Fruit fly (Drosophila melanogaster) whole organism, embryonic: ENCODE measurements around the gene CG42553.

Experiments
- Antp ChIP-seq: fragments of 200-800 bp; sonication (Bioruptor generic); optimal IDR thresholded peaks from 3 replicates; lab custom pipeline; 2016; ENCODE audit warnings: missing biosample characterization, missing genetic modification characterization
- Asciz ChIP-seq: fragments of 200-800 bp; sonication (Bioruptor generic); optimal IDR thresholded peaks from 2 replicates; lab custom pipeline; 2017; ENCODE audit warnings: missing biosample characterization, mild to moderate bottlenecking, missing genetic modification characterization, missing genetic modification reagents
- Atf-2 ChIP-seq: fragments of 200-800 bp; sonication (Bioruptor generic); optimal IDR thresholded peaks from 2 replicates; lab custom pipeline; 2016; ENCODE audit warnings: missing biosample characterization, missing genetic modification characterization
- Awh ChIP-seq: fragments of 200-800 bp; sonication (Bioruptor generic); IDR thresholded peaks from 2 replicates; pipeline ENCODE4, ENCODE4 v1.3.6; 2022; ENCODE audit warnings: missing biosample characterization, missing genetic modification characterization
- Blimp-1 ChIP-seq: fragments of 200-800 bp; sonication (Bioruptor generic); optimal IDR thresholded peaks from 3 replicates; lab custom pipeline; 2018; ENCODE audit warnings: missing biosample characterization, missing genetic modification characterization, mild to moderate bottlenecking, moderate library complexity, missing genetic modification reagents
- CG1024 ChIP-seq: fragments of 200-800 bp; sonication (Bioruptor generic); IDR thresholded peaks from 2 replicates; pipeline ENCODE4 v1.3.6; 2022; ENCODE audit warnings: missing biosample characterization, missing genetic modification characterization
- CG10431 ChIP-seq: fragments of 200-800 bp; sonication (Bioruptor generic); optimal IDR thresholded peaks from 3 replicates; lab custom pipeline; 2018; ENCODE audit warnings: missing biosample characterization, mild to moderate bottlenecking, missing genetic modification characterization
- CG12391 ChIP-seq: fragments of 200-800 bp; sonication (Bioruptor generic); optimal IDR thresholded peaks from 3 replicates; lab custom pipeline; 2018; ENCODE audit warnings: missing biosample characterization, mild to moderate bottlenecking, missing genetic modification characterization, moderate library complexity
- CG14667 ChIP-seq: fragments of 200-800 bp; sonication (Bioruptor generic); IDR thresholded peaks from 2 replicates; pipeline ENCODE4 v1.3.6; 2022; ENCODE audit warnings: missing biosample characterization, missing genetic modification characterization
- CG17385 ChIP-seq: fragments of 200-800 bp; sonication (Bioruptor generic); optimal IDR thresholded peaks from 3 replicates; lab custom pipeline; 2018; ENCODE audit warnings: missing biosample characterization, mild to moderate bottlenecking, missing genetic modification characterization
- CG18476 ChIP-seq: fragments of 200-800 bp; sonication (Bioruptor generic); optimal IDR thresholded peaks from 2 replicates; lab custom pipeline; 2016; ENCODE audit warnings: missing biosample characterization, mild to moderate bottlenecking, missing genetic modification characterization
- CG2712 ChIP-seq: fragments of 200-800 bp; optimal IDR thresholded peaks from 3 replicates; lab custom pipeline; 2019; ENCODE audit warnings: missing biosample characterization, mild to moderate bottlenecking, missing genetic modification characterization, moderate library complexity
- CG3163 ChIP-seq: fragments of 200-800 bp; sonication (Bioruptor generic); optimal IDR thresholded peaks from 3 replicates; lab custom pipeline; 2016; ENCODE audit warnings: missing biosample characterization, missing genetic modification characterization
- CG32772 ChIP-seq: fragments of 200-800 bp; sonication (Bioruptor generic); IDR thresholded peaks from 2 replicates; pipeline ENCODE4 v1.3.6; 2022; ENCODE audit warnings: missing biosample characterization, missing genetic modification characterization
- CG5245 ChIP-seq: fragments of 200-800 bp; sonication (Bioruptor generic); optimal IDR thresholded peaks from 3 replicates; lab custom pipeline; 2016; ENCODE audit warnings: missing biosample characterization, missing genetic modification characterization
- CG6689 ChIP-seq: fragments of 200-800 bp; sonication (Bioruptor generic); IDR thresholded peaks from 2 replicates; pipeline ENCODE4 v1.3.6; 2022; ENCODE audit warnings: missing biosample characterization, missing genetic modification characterization
- CG8290 ChIP-seq, 3 experiments: fragments of 200-800 bp; sonication (Bioruptor generic); optimal IDR thresholded peaks; 2 replicates each; lab custom pipeline; 2016 to 2019; ENCODE audit warnings: missing biosample characterization in 3 of 3, missing genetic modification characterization in 3 of 3, mild to moderate bottlenecking in 2 of 3, moderate library complexity in 1 of 3
- CG9797 ChIP-seq: fragments of 200-800 bp; sonication (Bioruptor generic); optimal IDR thresholded peaks from 3 replicates; lab custom pipeline; 2018; ENCODE audit warnings: missing biosample characterization, mild to moderate bottlenecking, missing genetic modification characterization
- CkIIα-i1 ChIP-seq: fragments of 200-800 bp; sonication (Bioruptor generic); IDR thresholded peaks from 2 replicates; pipeline ENCODE4 v1.3.6; 2022; ENCODE audit warnings: missing biosample characterization, missing genetic modification characterization
- D19A ChIP-seq: fragments of 200-800 bp; optimal IDR thresholded peaks from 3 replicates; lab custom pipeline; 2019; ENCODE audit warnings: missing biosample characterization, mild to moderate bottlenecking, missing genetic modification characterization, moderate library complexity
- Dad ChIP-seq: fragments of 200-800 bp; sonication (Bioruptor generic); optimal IDR thresholded peaks from 3 replicates; lab custom pipeline; 2016; ENCODE audit warnings: missing biosample characterization, missing genetic modification characterization
- Dfd ChIP-seq, 2 experiments: fragments of >200 bp; optimal IDR thresholded peaks; 2 replicates each; lab custom pipeline; 2017; ENCODE audit warnings: missing biosample characterization in 2 of 2, missing genetic modification characterization in 2 of 2
- Eip74EF ChIP-seq, 2 experiments: fragments of 200-800 bp in 1 of 2; fragments of >200 bp in 1 of 2; sonication (Bioruptor generic) in 1 of 2; optimal IDR thresholded peaks; 2 replicates each; lab custom pipeline; 2017 to 2019; ENCODE audit warnings: missing biosample characterization in 2 of 2, missing genetic modification characterization in 2 of 2, mild to moderate bottlenecking in 1 of 2, moderate library complexity in 1 of 2
- Ets97D ChIP-seq: fragments of 200-800 bp; sonication (Bioruptor generic); optimal IDR thresholded peaks from 3 replicates; lab custom pipeline; 2016; ENCODE audit warnings: missing biosample characterization, missing genetic modification characterization
- Hmr ChIP-seq: fragments of 200-800 bp; sonication (Bioruptor generic); optimal IDR thresholded peaks from 3 replicates; lab custom pipeline; 2017; ENCODE audit warnings: mild to moderate bottlenecking, missing biosample characterization, missing genetic modification reagents, missing genetic modification characterization
- Hr39 ChIP-seq: fragments of >200 bp; optimal IDR thresholded peaks from 2 replicates; lab custom pipeline; 2017
- Nf-YB ChIP-seq: fragments of 200-800 bp; sonication (Bioruptor generic); optimal IDR thresholded peaks from 3 replicates; lab custom pipeline; 2019; ENCODE audit warnings: missing biosample characterization, mild to moderate bottlenecking, missing genetic modification characterization, moderate library complexity
- Oaz ChIP-seq: fragments of 200-800 bp; sonication (Bioruptor generic); IDR thresholded peaks from 2 replicates; pipeline ENCODE4 v1.3.6; 2022; ENCODE audit warnings: missing biosample characterization, missing genetic modification characterization
- Ravus ChIP-seq: fragments of 200-800 bp; sonication (Bioruptor generic); IDR thresholded peaks from 2 replicates; pipeline ENCODE4 v1.3.6; 2022; ENCODE audit warnings: missing biosample characterization, missing genetic modification characterization
- Sin3A ChIP-seq: fragments of >200 bp; optimal IDR thresholded peaks from 2 replicates; lab custom pipeline; 2018
- Ssrp ChIP-seq: fragments of 200-800 bp; sonication (Bioruptor generic); optimal IDR thresholded peaks from 2 replicates; lab custom pipeline; 2018; ENCODE audit warnings: missing biosample characterization, mild to moderate bottlenecking, missing genetic modification characterization, moderate library complexity
- Trl ChIP-seq, 3 experiments: fragments of >200 bp in 2 of 3; fragments of 200-800 bp in 1 of 3; sonication (Bioruptor generic) in 1 of 3; optimal IDR thresholded peaks; 2 replicates in 1 of 3; 3 replicates in 2 of 3; lab custom pipeline; 2016 to 2017; ENCODE audit warnings: missing biosample characterization in 1 of 3, missing genetic modification characterization in 1 of 3
- Xbp1 ChIP-seq: fragments of 200-800 bp; sonication (Bioruptor generic); optimal IDR thresholded peaks from 3 replicates; lab custom pipeline; 2016; ENCODE audit warnings: missing biosample characterization, mild to moderate bottlenecking, missing genetic modification characterization
- abd-A ChIP-seq: fragments of 200-800 bp; sonication (Bioruptor generic); optimal IDR thresholded peaks from 3 replicates; lab custom pipeline; 2019; ENCODE audit warnings: missing biosample characterization, mild to moderate bottlenecking, missing genetic modification characterization, moderate library complexity
- ase ChIP-seq: fragments of 200-800 bp; sonication (Bioruptor generic); IDR thresholded peaks from 3 replicates; pipeline ENCODE4 v1.3.6; 2022; ENCODE audit warnings: missing biosample characterization, missing genetic modification characterization
- br ChIP-seq: fragments of >200 bp; optimal IDR thresholded peaks from 2 replicates; lab custom pipeline; 2017
- crc ChIP-seq: fragments of 200-800 bp; sonication (Bioruptor generic); optimal IDR thresholded peaks from 2 replicates; lab custom pipeline; 2016; ENCODE audit warnings: missing biosample characterization, missing genetic modification characterization
- crp ChIP-seq, 2 experiments: fragments of 200-800 bp; sonication (Bioruptor generic); optimal IDR thresholded peaks; 2 replicates in 1 of 2; 3 replicates in 1 of 2; lab custom pipeline; 2017; ENCODE audit warnings: missing biosample characterization in 2 of 2, missing genetic modification characterization in 2 of 2, mild to moderate bottlenecking in 1 of 2, moderate library complexity in 1 of 2
- cwo ChIP-seq: fragments of 200-800 bp; sonication (Bioruptor generic); optimal IDR thresholded peaks from 3 replicates; lab custom pipeline; 2017; ENCODE audit warnings: missing biosample characterization, missing genetic modification characterization, mild to moderate bottlenecking, moderate library complexity, missing genetic modification reagents
- dysf ChIP-seq: fragments of 200-800 bp; sonication (Bioruptor generic); IDR thresholded peaks from 3 replicates; pipeline ENCODE4 v1.3.6; 2022; ENCODE audit warnings: missing biosample characterization, missing genetic modification characterization
- gt ChIP-seq: fragments of 200-800 bp; sonication (Bioruptor generic); IDR thresholded peaks from 2 replicates; pipeline ENCODE4 v1.3.6; 2022; ENCODE audit warnings: missing biosample characterization, missing genetic modification characterization
- jumu ChIP-seq: fragments of 200-800 bp; sonication (Bioruptor generic); optimal IDR thresholded peaks from 3 replicates; lab custom pipeline; 2016; ENCODE audit warnings: missing biosample characterization, missing genetic modification characterization
- ken ChIP-seq: fragments of 200-800 bp; sonication (Bioruptor generic); IDR thresholded peaks from 3 replicates; pipeline ENCODE4 v1.3.6; 2022; ENCODE audit warnings: missing biosample characterization, missing genetic modification characterization
- kni ChIP-seq: fragments of 200-800 bp; sonication (Bioruptor generic); optimal IDR thresholded peaks from 3 replicates; lab custom pipeline; 2017; ENCODE audit warnings: mild to moderate bottlenecking, missing biosample characterization, missing genetic modification reagents, missing genetic modification characterization
- salm ChIP-seq: fragments of 200-800 bp; sonication (Bioruptor generic); optimal IDR thresholded peaks from 2 replicates; lab custom pipeline; 2018; ENCODE audit warnings: missing biosample characterization, mild to moderate bottlenecking, missing genetic modification characterization
- schlank ChIP-seq: fragments of 200-800 bp; sonication (Bioruptor generic); optimal IDR thresholded peaks from 2 replicates; lab custom pipeline; 2018; ENCODE audit warnings: missing biosample characterization, mild to moderate bottlenecking, missing genetic modification characterization
- sens ChIP-seq: fragments of 200-800 bp; sonication (Bioruptor generic); peaks from one replicate; lab custom pipeline; 2016; ENCODE audit warnings: missing biosample characterization, missing genetic modification characterization
- tin ChIP-seq: fragments of 200-800 bp; sonication (Bioruptor generic); optimal IDR thresholded peaks from 3 replicates; lab custom pipeline; 2016; ENCODE audit warnings: missing biosample characterization, missing genetic modification characterization
- tna ChIP-seq: fragments of 200-800 bp; sonication (Bioruptor generic); IDR thresholded peaks from 2 replicates; pipeline ENCODE4 v1.3.6; 2022; ENCODE audit warnings: missing biosample characterization, missing genetic modification characterization; ENCODE audit not compliant: partially characterized antibody
- tx ChIP-seq: fragments of 200-800 bp; sonication (Bioruptor generic); optimal IDR thresholded peaks from 2 replicates; lab custom pipeline; 2016; ENCODE audit warnings: missing biosample characterization, missing genetic modification characterization

The CG42553 gene

DNA sequence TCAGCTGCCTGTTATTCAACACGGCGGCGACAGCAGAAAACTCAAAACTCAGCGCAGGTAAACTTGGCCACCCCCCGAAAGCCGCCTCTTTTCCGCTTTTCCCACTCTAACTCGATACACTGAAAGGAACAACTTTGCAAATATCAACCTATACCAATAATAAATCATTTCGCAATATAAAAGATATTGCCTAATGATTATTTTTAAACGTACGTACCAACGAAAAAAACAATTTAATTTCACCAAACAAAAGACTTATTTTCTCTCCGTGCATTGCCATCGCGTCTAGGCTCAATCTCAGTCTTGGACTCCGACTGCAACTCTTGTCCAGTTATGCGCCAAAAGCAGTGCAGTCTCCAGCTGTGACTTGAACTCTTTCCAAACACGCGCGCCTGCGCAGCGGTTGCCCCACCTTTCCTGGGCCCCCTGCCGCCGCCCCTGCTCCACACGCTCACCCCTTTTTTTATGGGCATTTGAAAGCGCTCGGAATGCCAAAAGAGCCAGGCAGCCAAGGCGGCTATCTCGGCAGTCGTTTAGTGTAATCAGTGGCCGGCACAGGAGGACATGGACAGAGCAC is 28.2 kb upstream of the CG42553 start (continued):
- TF ChIP-seq CG2712 (tag; lab: Kevin White, UChicago) (peak; percentile 72), schlank (tag; lab: Kevin White, UChicago) (no peak), sens (GFP tag; lab: Kevin White, UChicago) (peak; percentile 94), CkIIα-i1 (GFP tag; lab: Robert Waterston, UW) (no peak), Trl (optimal IDR thresholded peaks at IDR 0.05; lab: Kevin White, UChicago) (no peak), Trl (GFP tag; optimal IDR thresholded peaks at IDR 0.05; lab: Kevin White, UChicago) (peak; percentile 63), crp (GFP tag; optimal IDR thresholded peaks at IDR 0.05; lab: Kevin White, UChicago) (no peak), Hmr (peak; percentile 17), kni (GFP tag; lab: Kevin White, UChicago) (no peak), Ravus (GFP tag; lab: Robert Waterston, UW) (no peak), Eip74EF (GFP tag; optimal IDR thresholded peaks at IDR 0.05; lab: Kevin White, UChicago) (peak in 1 of 2 experiments; percentile 63), br (lab: Kevin White, UChicago) (no peak), tna (no peak), CG6689 (GFP tag; lab: Robert Waterston, UW) (peak; percentile 68), abd-A (tag; lab: Kevin White, UChicago) (no peak), D19A (tag; lab: Kevin White, UChicago) (peak; percentile 50), Nf-YB (GFP tag; lab: Kevin White, UChicago) (peak; percentile 12), Sin3A (lab: Kevin White, UChicago) (no peak), Ets97D (GFP tag; lab: Kevin White, UChicago) (no peak), Ssrp (tag; lab: Kevin White, UChicago) (peak; percentile 33), CG14667 (GFP tag; lab: Robert Waterston, UW) (0 out of 2 replicates have a peak, but pooled peaks have one; percentile 13), CG8290 (GFP tag; optimal IDR thresholded peaks at IDR 0.05; lab: Kevin White, UChicago) (peak; percentile 13), CG8290 (tag; optimal IDR thresholded peaks at IDR 0.05; lab: Kevin White, UChicago) (no peak), Hr39 (lab: Kevin White, UChicago) (no peak), ase (no peak), CG32772 (GFP tag; lab: Robert Waterston, UW) (peak; percentile 55), jumu (GFP tag; lab: Kevin White, UChicago) (peak; percentile 39), CG1024 (GFP tag; lab: Robert Waterston, UW) (peak; percentile 37; the same call in 1 of the 2 replicates), Awh (peak; percentile 36; the same call in 1 of the 2 replicates), Xbp1 (GFP tag; lab: Kevin White, UChicago) (peak; percentile 59), ken (GFP tag; lab: Robert Waterston, UW) (peak; percentile 62; the same call in 1 of the 3 replicates), gt (GFP tag; lab: Robert Waterston, UW) (0 out of 2 replicates have a peak, but pooled peaks have one; percentile 7), CG17385 (peak; percentile 39), Blimp-1 (GFP tag; lab: Kevin White, UChicago) (peak; percentile 65), tx (GFP tag; lab: Kevin White, UChicago) (no peak), Dfd (GFP tag; optimal IDR thresholded peaks at IDR 0.05; lab: Kevin White, UChicago) (no peak), Atf-2 (GFP tag; lab: Kevin White, UChicago) (peak; percentile 33), tin (GFP tag; lab: Kevin White, UChicago) (peak; percentile 64), Dad (GFP tag; lab: Kevin White, UChicago) (no peak), CG5245 (GFP tag; lab: Kevin White, UChicago) (peak; percentile 43), Oaz (GFP tag; lab: Robert Waterston, UW) (peak; percentile 34; the same call in 1 of the 2 replicates), salm (tag; lab: Kevin White, UChicago) (peak; percentile 18), CG9797 (no peak), Antp (GFP tag; lab: Kevin White, UChicago) (peak; percentile 50), CG18476 (GFP tag; lab: Kevin White, UChicago) (peak; percentile 4), Asciz (GFP tag; lab: Kevin White, UChicago) (peak; percentile 48), crc (GFP tag; lab: Kevin White, UChicago) (no peak), cwo (GFP tag; lab: Kevin White, UChicago) (peak; percentile 48), CG10431 (no peak), dysf (peak; percentile 46; the same call in 2 of the 3 replicates), CG12391 (tag; lab: Kevin White, UChicago) (peak; percentile 54), CG3163 (GFP tag; lab: Kevin White, UChicago) (no peak)
